Worm (Caenorhabditis elegans) whole organism, L4 larva: ENCODE results near the gene tir-1.

Experiments
- R02D3.7 ChIP-seq: fragments of 150-350 bp; sonication (generic microtip); optimal IDR thresholded peaks from 3 replicates; lab custom pipeline; 2014; ENCODE audit warnings: missing biosample characterization, missing genetic modification characterization
- aly-2 ChIP-seq: sonication (generic microtip); optimal IDR thresholded peaks from 2 replicates; lab custom pipeline; 2018; ENCODE audit warnings: missing biosample characterization, missing genetic modification characterization
- ceh-32 ChIP-seq: sonication (generic microtip); optimal IDR thresholded peaks from 2 replicates; lab custom pipeline; 2016; ENCODE audit warnings: mild to moderate bottlenecking, missing genetic modification characterization, missing compliant biosample characterization; ENCODE audit not compliant: poor library complexity
- dmd-9 ChIP-seq: fragments of 200-800 bp; sonication (Bioruptor generic); IDR thresholded peaks from 2 replicates; pipeline ENCODE4 v1.3.6; 2022; ENCODE audit warnings: missing genetic modification reagents, missing genetic modification characterization, missing compliant biosample characterization
- duxl-1 ChIP-seq: sonication (generic microtip); optimal IDR thresholded peaks from 2 replicates; lab custom pipeline; 2016; ENCODE audit warnings: mild to moderate bottlenecking, missing genetic modification characterization, moderate library complexity, missing compliant biosample characterization; ENCODE audit not compliant: poor library complexity
- mdl-1 ChIP-seq, 2 experiments: fragments of 150-350 bp in 1 of 2; sonication (generic microtip) in 1 of 2; optimal IDR thresholded peaks; 2 replicates each; lab custom pipeline; 2014 to 2017; ENCODE audit warnings: missing biosample characterization in 2 of 2, missing genetic modification characterization in 2 of 2
- nhr-11 ChIP-seq: fragments of 150-350 bp; optimal IDR thresholded peaks from 2 replicates; lab custom pipeline; 2014; ENCODE audit warnings: missing biosample characterization, missing genetic modification characterization
- nhr-25 ChIP-seq: sonication (generic microtip); optimal IDR thresholded peaks from 2 replicates; lab custom pipeline; 2017; ENCODE audit warnings: missing genetic modification characterization, mild to moderate bottlenecking, missing compliant biosample characterization, antibody characterized with exemption, moderate library complexity, borderline replicate concordance; ENCODE audit not compliant: insufficient read depth
- ztf-11 ChIP-seq: fragments of 150-350 bp; optimal IDR thresholded peaks from 2 replicates; lab custom pipeline; 2014; ENCODE audit warnings: missing biosample characterization, missing genetic modification characterization

DNA sequence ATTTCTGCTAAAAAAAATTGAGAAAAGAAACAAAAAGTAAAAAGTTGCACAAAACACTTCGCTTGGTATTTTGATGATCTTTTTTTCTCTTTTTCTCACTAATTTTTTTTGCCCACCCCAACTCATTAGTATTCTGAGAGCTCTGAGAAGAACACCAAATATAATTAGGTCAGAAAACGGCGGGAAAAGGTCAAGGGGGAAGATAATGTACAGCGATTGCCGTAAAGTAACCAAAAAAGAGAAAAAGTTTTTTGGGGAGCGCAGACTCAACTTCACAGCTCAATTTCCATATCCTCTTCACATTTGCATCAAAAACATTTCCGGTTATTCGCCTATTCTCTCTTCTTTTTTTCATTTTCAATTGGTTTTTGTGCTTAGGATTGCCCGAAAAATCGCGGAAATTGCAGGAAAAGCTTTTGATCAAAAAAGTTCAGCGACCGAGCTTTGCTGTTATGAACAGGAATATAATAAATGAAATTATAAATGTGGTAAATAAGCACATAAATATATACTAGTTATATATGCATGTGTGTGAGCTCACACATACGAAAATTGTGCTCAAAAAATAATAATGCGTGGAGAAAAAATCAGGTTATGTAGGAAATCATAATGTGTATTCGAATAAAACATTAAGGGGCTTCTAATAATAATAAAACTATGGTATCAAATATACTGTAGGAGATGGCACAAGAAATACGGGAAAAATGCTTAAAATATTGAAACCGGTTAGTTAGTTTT is 1.3 kb upstream of the tir-1 start:
- TF ChIP-seq nhr-25 (tag; lab: Kevin White, UChicago) (no peak), duxl-1 (tag; lab: Kevin White, UChicago) (no peak), mdl-1 (tag; optimal IDR thresholded peaks at IDR 0.05; lab: Kevin White, UChicago) (no peak), aly-2 (tag; lab: Kevin White, UChicago) (no peak), ceh-32 (no peak), ztf-11 (tag; lab: Kevin White, UChicago) (no peak), R02D3.7 (tag; lab: Kevin White, UChicago) (no peak), nhr-11 (tag; lab: Kevin White, UChicago) (no peak), dmd-9 (GFP tag; lab: Robert Waterston, UW) (no peak)
